Fruit fly (Drosophila melanogaster) whole organism, embryonic: ENCODE results near the gene Dyrk2.
A peak's percentile ranks its signal among the peaks of the same experiment; 100 is the strongest.

Source experiments
- Awh ChIP-seq: fragments of 200-800 bp; sonication (Bioruptor generic); IDR thresholded peaks from 2 replicates; pipeline ENCODE4, ENCODE4 v1.3.6; 2022; ENCODE audit warnings: missing biosample characterization, missing genetic modification characterization
- CG10565 ChIP-seq: fragments of 200-800 bp; sonication (Bioruptor generic); optimal IDR thresholded peaks from 3 replicates; lab custom pipeline; 2016; ENCODE audit warnings: missing biosample characterization, mild to moderate bottlenecking, missing genetic modification characterization
- CG11398 ChIP-seq: fragments of 200-800 bp; sonication (Bioruptor generic); optimal IDR thresholded peaks from 2 replicates; lab custom pipeline; 2016; ENCODE audit warnings: missing biosample characterization, missing genetic modification characterization
- CG12104 ChIP-seq: fragments of 200-800 bp; sonication (Bioruptor generic); optimal IDR thresholded peaks from 3 replicates; lab custom pipeline; 2016; ENCODE audit warnings: missing biosample characterization, missing genetic modification characterization
- CG12659 ChIP-seq: fragments of 200-800 bp; sonication (Bioruptor generic); optimal IDR thresholded peaks from 3 replicates; lab custom pipeline; 2017; ENCODE audit warnings: mild to moderate bottlenecking, missing biosample characterization, missing genetic modification reagents, missing genetic modification characterization
- CG12942 ChIP-seq: fragments of 200-800 bp; sonication (Bioruptor generic); optimal IDR thresholded peaks from 3 replicates; lab custom pipeline; 2016; ENCODE audit warnings: missing biosample characterization, missing genetic modification characterization
- CG14050 ChIP-seq: fragments of 200-800 bp; sonication (Bioruptor generic); IDR thresholded peaks from 3 replicates; pipeline ENCODE4 v1.3.6; 2022; ENCODE audit warnings: missing biosample characterization, missing genetic modification characterization
- CG1647 ChIP-seq: fragments of 200-800 bp; sonication (Bioruptor generic); optimal IDR thresholded peaks from 3 replicates; lab custom pipeline; 2016; ENCODE audit warnings: missing biosample characterization, missing genetic modification characterization
- CG16815 ChIP-seq: fragments of 200-800 bp; sonication (Bioruptor generic); optimal IDR thresholded peaks from 3 replicates; lab custom pipeline; 2017; ENCODE audit warnings: missing biosample characterization, mild to moderate bottlenecking, missing genetic modification characterization
- CG18011 ChIP-seq: fragments of 200-800 bp; sonication (Bioruptor generic); optimal IDR thresholded peaks from 2 replicates; lab custom pipeline; 2017; ENCODE audit warnings: missing biosample characterization, missing genetic modification characterization, mild to moderate bottlenecking, moderate library complexity, missing genotype
- CG18262 ChIP-seq: fragments of 200-800 bp; optimal IDR thresholded peaks from 3 replicates; lab custom pipeline; 2019; ENCODE audit warnings: missing biosample characterization, mild to moderate bottlenecking, missing genetic modification characterization, moderate library complexity
- CG30020 ChIP-seq: fragments of 200-800 bp; optimal IDR thresholded peaks from 2 replicates; lab custom pipeline; 2019; ENCODE audit warnings: missing biosample characterization, mild to moderate bottlenecking, missing genetic modification characterization, moderate library complexity
- CG34224 ChIP-seq: fragments of 200-800 bp; sonication (Bioruptor generic); IDR thresholded peaks from 3 replicates; pipeline ENCODE4 v1.3.6; 2022; ENCODE audit warnings: missing biosample characterization, missing genetic modification characterization; ENCODE audit not compliant: partially characterized antibody
- CG3838 ChIP-seq: fragments of 200-800 bp; sonication (Bioruptor generic); optimal IDR thresholded peaks from 3 replicates; lab custom pipeline; 2016; ENCODE audit warnings: missing biosample characterization, missing genetic modification characterization
- CG4328 ChIP-seq: fragments of 200-800 bp; sonication (Bioruptor generic); optimal IDR thresholded peaks from 3 replicates; lab custom pipeline; 2017; ENCODE audit warnings: missing biosample characterization, missing genetic modification reagents, missing genetic modification characterization
- CG4424 ChIP-seq: fragments of 200-800 bp; sonication (Bioruptor generic); optimal IDR thresholded peaks from 3 replicates; lab custom pipeline; 2016; ENCODE audit warnings: missing biosample characterization, missing genetic modification characterization
- CG5953 ChIP-seq: fragments of 200-800 bp; sonication (Bioruptor generic); IDR thresholded peaks from 2 replicates; pipeline ENCODE4 v1.3.6; 2022; ENCODE audit warnings: missing biosample characterization, missing genetic modification characterization
- CG7357 ChIP-seq: fragments of 200-800 bp; sonication (Bioruptor generic); IDR thresholded peaks from 3 replicates; pipeline ENCODE4 v1.3.6; 2022; ENCODE audit warnings: missing biosample characterization, missing genetic modification characterization
- CG7745 ChIP-seq: fragments of 200-800 bp; sonication (Bioruptor generic); optimal IDR thresholded peaks from 2 replicates; lab custom pipeline; 2018; ENCODE audit warnings: missing biosample characterization, mild to moderate bottlenecking, missing genetic modification characterization, moderate library complexity
- CG7786 ChIP-seq: fragments of 200-800 bp; sonication (Bioruptor generic); optimal IDR thresholded peaks from 2 replicates; lab custom pipeline; 2016; ENCODE audit warnings: missing biosample characterization, missing genetic modification characterization
- CkIIα-i1 ChIP-seq: fragments of 200-800 bp; sonication (Bioruptor generic); IDR thresholded peaks from 2 replicates; pipeline ENCODE4 v1.3.6; 2022; ENCODE audit warnings: missing biosample characterization, missing genetic modification characterization
- D ChIP-seq, 2 experiments: fragments of 200-800 bp in 1 of 2; fragments of >200 bp in 1 of 2; sonication (Bioruptor generic) in 1 of 2; optimal IDR thresholded peaks; 2 replicates in 1 of 2; 3 replicates in 1 of 2; lab custom pipeline; 2017; ENCODE audit warnings: mild to moderate bottlenecking in 1 of 2, missing biosample characterization in 1 of 2, missing genetic modification characterization in 1 of 2, missing genetic modification reagents in 1 of 2
- Dip2 ChIP-seq: fragments of 200-800 bp; sonication (Bioruptor generic); IDR thresholded peaks from 2 replicates; pipeline ENCODE4 v1.3.6; 2022; ENCODE audit warnings: missing biosample characterization, missing genetic modification characterization
- Doc3 ChIP-seq: fragments of 200-800 bp; sonication (Bioruptor generic); IDR thresholded peaks from 3 replicates; pipeline ENCODE4 v1.3.6; 2022; ENCODE audit warnings: missing biosample characterization, missing genetic modification characterization; ENCODE audit not compliant: partially characterized antibody
- Dref ChIP-seq: fragments of 200-800 bp; sonication (Bioruptor generic); IDR thresholded peaks from 2 replicates; pipeline ENCODE4 v1.3.6; 2022; ENCODE audit warnings: missing biosample characterization, missing genetic modification characterization
- ERR ChIP-seq: fragments of 200-800 bp; sonication (Bioruptor generic); optimal IDR thresholded peaks from 2 replicates; lab custom pipeline; 2016; ENCODE audit warnings: missing biosample characterization, missing genetic modification characterization
- Fer2 ChIP-seq: fragments of 200-800 bp; sonication (Bioruptor generic); optimal IDR thresholded peaks from 2 replicates; lab custom pipeline; 2018; ENCODE audit warnings: missing biosample characterization, mild to moderate bottlenecking, missing genetic modification characterization, moderate library complexity
- Gsc ChIP-seq: fragments of 200-800 bp; sonication (Bioruptor generic); IDR thresholded peaks from 2 replicates; pipeline ENCODE4 v1.3.6; 2022; ENCODE audit warnings: missing biosample characterization, missing genetic modification characterization
- HLH3B ChIP-seq: fragments of 200-800 bp; sonication (Bioruptor generic); IDR thresholded peaks from 2 replicates; pipeline ENCODE4 v1.3.6; 2022; ENCODE audit warnings: missing biosample characterization, missing genetic modification characterization
- Hey ChIP-seq: fragments of 200-800 bp; sonication (Bioruptor generic); optimal IDR thresholded peaks from 3 replicates; lab custom pipeline; 2018; ENCODE audit warnings: missing biosample characterization, mild to moderate bottlenecking, missing genetic modification characterization
- HmgD ChIP-seq: fragments of 200-800 bp; sonication (Bioruptor generic); optimal IDR thresholded peaks from 3 replicates; lab custom pipeline; 2016; ENCODE audit warnings: missing biosample characterization, missing genetic modification characterization
- NFAT ChIP-seq: fragments of 200-800 bp; sonication (Bioruptor generic); IDR thresholded peaks from 2 replicates; pipeline ENCODE4 v1.3.6; 2022; ENCODE audit warnings: missing biosample characterization, missing genetic modification characterization
- Nf-YB ChIP-seq: fragments of 200-800 bp; sonication (Bioruptor generic); optimal IDR thresholded peaks from 3 replicates; lab custom pipeline; 2019; ENCODE audit warnings: missing biosample characterization, mild to moderate bottlenecking, missing genetic modification characterization, moderate library complexity
- Rx ChIP-seq: fragments of 200-800 bp; sonication (Bioruptor generic); IDR thresholded peaks from 2 replicates; pipeline ENCODE4 v1.3.6; 2022; ENCODE audit warnings: missing biosample characterization, missing genetic modification characterization
- Sin3A ChIP-seq: fragments of >200 bp; optimal IDR thresholded peaks from 2 replicates; lab custom pipeline; 2018
- Six4 ChIP-seq: fragments of 200-800 bp; sonication (Bioruptor generic); optimal IDR thresholded peaks from 2 replicates; lab custom pipeline; 2016; ENCODE audit warnings: missing biosample characterization, missing genetic modification characterization
- Stat92E ChIP-seq, 3 experiments: fragments of >200 bp in 2 of 3; fragments of 200-800 bp in 1 of 3; sonication (Bioruptor generic) in 1 of 3; optimal IDR thresholded peaks; 2 replicates each; lab custom pipeline; 2017 to 2019; ENCODE audit warnings: missing biosample characterization in 3 of 3, missing genetic modification characterization in 3 of 3, mild to moderate bottlenecking in 1 of 3, moderate library complexity in 1 of 3
- aop ChIP-seq: fragments of 200-800 bp; sonication (Bioruptor generic); IDR thresholded peaks from 2 replicates; pipeline ENCODE4 v1.3.6; 2022; ENCODE audit warnings: missing biosample characterization, missing genetic modification characterization
- ase ChIP-seq: fragments of 200-800 bp; sonication (Bioruptor generic); IDR thresholded peaks from 3 replicates; pipeline ENCODE4 v1.3.6; 2022; ENCODE audit warnings: missing biosample characterization, missing genetic modification characterization
- bsh ChIP-seq, 2 experiments: fragments of 200-800 bp; sonication (Bioruptor generic); optimal IDR thresholded peaks; 2 replicates each; lab custom pipeline; 2017 to 2018; ENCODE audit warnings: mild to moderate bottlenecking in 2 of 2, missing biosample characterization in 2 of 2, missing genetic modification characterization in 2 of 2, moderate library complexity in 1 of 2
- cad ChIP-seq: fragments of >200 bp; optimal IDR thresholded peaks from 2 replicates; lab custom pipeline; 2017; ENCODE audit warnings: missing biosample characterization, missing genetic modification characterization
- dati ChIP-seq: fragments of 200-800 bp; sonication (Bioruptor generic); IDR thresholded peaks from 2 replicates; pipeline ENCODE4 v1.3.6; 2022; ENCODE audit warnings: missing biosample characterization, missing genetic modification characterization
- dm ChIP-seq: fragments of 200-800 bp; sonication (Bioruptor generic); optimal IDR thresholded peaks from 3 replicates; lab custom pipeline; 2016; ENCODE audit warnings: missing biosample characterization, missing genetic modification characterization
- fru ChIP-seq: fragments of >200 bp; optimal IDR thresholded peaks from 2 replicates; lab custom pipeline; 2017
- gcm2 ChIP-seq: fragments of 200-800 bp; sonication (Bioruptor generic); optimal IDR thresholded peaks from 2 replicates; lab custom pipeline; 2016; ENCODE audit warnings: missing biosample characterization, missing genetic modification characterization
- grau ChIP-seq: fragments of 200-800 bp; optimal IDR thresholded peaks from 3 replicates; lab custom pipeline; 2019; ENCODE audit warnings: missing biosample characterization, mild to moderate bottlenecking, missing genetic modification characterization, moderate library complexity
- lola ChIP-seq, 3 experiments: fragments of >200 bp in 2 of 3; fragments of 200-800 bp in 1 of 3; sonication (Bioruptor generic) in 1 of 3; optimal IDR thresholded peaks; 2 replicates each; lab custom pipeline; 2017 to 2019; ENCODE audit warnings: missing biosample characterization in 3 of 3, missing genetic modification characterization in 3 of 3, mild to moderate bottlenecking in 1 of 3, moderate library complexity in 1 of 3
- lov ChIP-seq, 2 experiments: fragments of 200-800 bp in 1 of 2; fragments of >200 bp in 1 of 2; sonication (Bioruptor generic) in 1 of 2; IDR thresholded peaks in 1 of 2; optimal IDR thresholded peaks in 1 of 2; 2 replicates in 1 of 2; 3 replicates in 1 of 2; pipeline versions ENCODE4 v1.3.6 to Lab custom; 2017 to 2022; ENCODE audit warnings: missing biosample characterization in 1 of 2, missing genetic modification characterization in 1 of 2
- pfk ChIP-seq: fragments of 200-800 bp; sonication (Bioruptor generic); optimal IDR thresholded peaks from 2 replicates; lab custom pipeline; 2018; ENCODE audit warnings: missing biosample characterization, mild to moderate bottlenecking, missing genetic modification characterization, moderate library complexity
- stwl ChIP-seq: fragments of 200-800 bp; sonication (Bioruptor generic); optimal IDR thresholded peaks from 3 replicates; lab custom pipeline; 2018; ENCODE audit warnings: missing biosample characterization, mild to moderate bottlenecking, missing genetic modification characterization, moderate library complexity
- usp ChIP-seq: fragments of >200 bp; optimal IDR thresholded peaks from 2 replicates; lab custom pipeline; 2017; ENCODE audit warnings: missing biosample characterization, missing genetic modification characterization

The Dyrk2 gene

dm6 chr2L:14141238-14141637 lies 92.7 kb downstream of the Dyrk2 start (continued):
- no peak for TF ChIP-seq Awh
- no peak for TF ChIP-seq lov (optimal IDR thresholded peaks at IDR 0.05; lab: Kevin White, UChicago)
- no peak for TF ChIP-seq lov (GFP tag; IDR thresholded peaks at IDR 0.05; lab: Robert Waterston, UW)
- no peak for TF ChIP-seq usp (GFP tag; lab: Kevin White, UChicago)
- no peak for TF ChIP-seq gcm2 (GFP tag; lab: Kevin White, UChicago)
- TF ChIP-seq Nf-YB = no peak
- TF ChIP-seq Fer2 (tag; lab: Kevin White, UChicago) = no peak
- no peak for TF ChIP-seq CG4328 (GFP tag; lab: Kevin White, UChicago)
- no peak for TF ChIP-seq CG12104 (GFP tag; lab: Kevin White, UChicago)
- no peak for TF ChIP-seq CG12942 (GFP tag; lab: Kevin White, UChicago)
- TF ChIP-seq CG5953 (GFP tag; lab: Robert Waterston, UW) = no peak
- TF ChIP-seq stwl (tag; lab: Kevin White, UChicago) = no peak
- no peak for TF ChIP-seq Six4
- no peak for TF ChIP-seq dati
- TF ChIP-seq CG34224 (GFP tag; lab: Robert Waterston, UW) = no peak
- TF ChIP-seq cad (GFP tag; lab: Kevin White, UChicago) = no peak
- TF ChIP-seq fru = no peak
- TF ChIP-seq Dref (GFP tag; lab: Robert Waterston, UW) = no peak
- no peak for TF ChIP-seq CG10565 (GFP tag; lab: Kevin White, UChicago)
- no peak for TF ChIP-seq Hey
- TF ChIP-seq CG16815 (GFP tag; lab: Kevin White, UChicago) = no peak
- TF ChIP-seq Doc3 (GFP tag; lab: Robert Waterston, UW) = no peak
- no peak for TF ChIP-seq NFAT (GFP tag; lab: Robert Waterston, UW)
- TF ChIP-seq Stat92E (GFP tag; optimal IDR thresholded peaks at IDR 0.05; lab: Kevin White, UChicago) = no peak
- no peak for TF ChIP-seq aop (GFP tag; lab: Robert Waterston, UW)
- no peak for TF ChIP-seq CG30020 (tag; lab: Kevin White, UChicago)
- TF ChIP-seq bsh (GFP tag; optimal IDR thresholded peaks at IDR 0.05; lab: Kevin White, UChicago) = peak in 1 of 2 experiments; percentile 15
- no peak for TF ChIP-seq CG7786 (GFP tag; lab: Kevin White, UChicago)
- TF ChIP-seq Gsc (GFP tag; lab: Robert Waterston, UW) = no peak
- 0 out of 2 replicates have a peak, but pooled peaks have one; percentile 8 for TF ChIP-seq Rx (GFP tag; lab: Robert Waterston, UW)
- no peak for TF ChIP-seq Dip2 (GFP tag; lab: Robert Waterston, UW)
- no peak for TF ChIP-seq CG7745 (tag; lab: Kevin White, UChicago)
- TF ChIP-seq CG1647 (GFP tag; lab: Kevin White, UChicago) = no peak
- no peak for TF ChIP-seq CG3838 (GFP tag; lab: Kevin White, UChicago)
- 0 out of 2 replicates have a peak, but pooled peaks have one; percentile 16 for TF ChIP-seq HLH3B
- TF ChIP-seq CkIIα-i1 = no peak
- TF ChIP-seq dm (GFP tag; lab: Kevin White, UChicago) = no peak
- TF ChIP-seq pfk (GFP tag; lab: Kevin White, UChicago) = no peak
- TF ChIP-seq HmgD (GFP tag; lab: Kevin White, UChicago) = no peak
- no peak for TF ChIP-seq Sin3A (lab: Kevin White, UChicago)
- TF ChIP-seq CG12659 (GFP tag; lab: Kevin White, UChicago) = peak; percentile 29
- TF ChIP-seq grau (tag; lab: Kevin White, UChicago) = peak; percentile 58
- TF ChIP-seq ERR (GFP tag; lab: Kevin White, UChicago) = peak; percentile 28
- no peak; the same call in 2 of the 3 replicates for TF ChIP-seq ase
- no peak for TF ChIP-seq CG7357 (GFP tag; lab: Robert Waterston, UW)
- TF ChIP-seq CG4424 (GFP tag; lab: Kevin White, UChicago) = no peak
- no peak for TF ChIP-seq D (optimal IDR thresholded peaks at IDR 0.05; lab: Kevin White, UChicago)
- TF ChIP-seq D (GFP tag; optimal IDR thresholded peaks at IDR 0.05; lab: Kevin White, UChicago) = peak; percentile 6
- no peak for TF ChIP-seq lola (GFP tag; optimal IDR thresholded peaks at IDR 0.05; lab: Kevin White, UChicago)
- TF ChIP-seq CG18011 = no peak
- peak; percentile 9; the same call in 1 of the 3 replicates for TF ChIP-seq CG14050
- TF ChIP-seq CG11398 = no peak
- TF ChIP-seq CG18262 (tag; lab: Kevin White, UChicago) = no peak
